Fruit fly (Drosophila melanogaster) whole organism, embryonic: Measurements from ENCODE around the gene CG42449.

Source experiments
- CG10654 ChIP-seq: fragments of 200-800 bp; sonication (Bioruptor generic); optimal IDR thresholded peaks from 2 replicates; lab custom pipeline; 2016; ENCODE audit warnings: missing biosample characterization, missing genetic modification characterization
- CG14965 ChIP-seq: fragments of 200-800 bp; sonication (Bioruptor generic); optimal IDR thresholded peaks from 2 replicates; lab custom pipeline; 2016; ENCODE audit warnings: missing biosample characterization, missing genetic modification characterization, borderline replicate concordance
- CG15601 ChIP-seq: fragments of 200-800 bp; sonication (Bioruptor generic); optimal IDR thresholded peaks from 3 replicates; lab custom pipeline; 2019; ENCODE audit warnings: missing biosample characterization, mild to moderate bottlenecking, missing genetic modification characterization, moderate library complexity
- CG17361 ChIP-seq: fragments of 200-800 bp; sonication (Bioruptor generic); IDR thresholded peaks from 3 replicates; pipeline ENCODE4 v1.3.6; 2022; ENCODE audit warnings: missing biosample characterization, missing genetic modification characterization
- CG17385 ChIP-seq: fragments of 200-800 bp; sonication (Bioruptor generic); optimal IDR thresholded peaks from 3 replicates; lab custom pipeline; 2018; ENCODE audit warnings: missing biosample characterization, mild to moderate bottlenecking, missing genetic modification characterization
- CG2712 ChIP-seq: fragments of 200-800 bp; optimal IDR thresholded peaks from 3 replicates; lab custom pipeline; 2019; ENCODE audit warnings: missing biosample characterization, mild to moderate bottlenecking, missing genetic modification characterization, moderate library complexity
- CG2875 ChIP-seq: fragments of 200-800 bp; sonication (Bioruptor generic); optimal IDR thresholded peaks from 2 replicates; lab custom pipeline; 2017; ENCODE audit warnings: missing biosample characterization, mild to moderate bottlenecking, missing genetic modification characterization, missing genetic modification reagents
- CG3847 ChIP-seq: fragments of 200-800 bp; sonication (Bioruptor generic); IDR thresholded peaks from 2 replicates; pipeline ENCODE4 v1.3.6; 2022; ENCODE audit warnings: missing biosample characterization, missing genetic modification characterization
- CG4360 ChIP-seq: fragments of 200-800 bp; sonication (Bioruptor generic); IDR thresholded peaks from 2 replicates; pipeline ENCODE4 v1.3.6; 2022; ENCODE audit warnings: missing biosample characterization, missing genetic modification characterization
- CG4854 ChIP-seq: fragments of 200-800 bp; sonication (Bioruptor generic); optimal IDR thresholded peaks from 2 replicates; lab custom pipeline; 2016; ENCODE audit warnings: missing biosample characterization, missing genetic modification characterization, inconsistent platforms
- CG6254 ChIP-seq: fragments of 200-800 bp; sonication (Bioruptor generic); optimal IDR thresholded peaks from 3 replicates; lab custom pipeline; 2017; ENCODE audit warnings: mild to moderate bottlenecking, missing biosample characterization, missing genetic modification reagents, missing genetic modification characterization
- CG6654 ChIP-seq: fragments of 200-800 bp; sonication (Bioruptor generic); optimal IDR thresholded peaks from 2 replicates; lab custom pipeline; 2017; ENCODE audit warnings: missing biosample characterization, mild to moderate bottlenecking, missing genetic modification characterization
- CG7963 ChIP-seq: fragments of 200-800 bp; sonication (Bioruptor generic); IDR thresholded peaks from 3 replicates; pipeline ENCODE4 v1.3.6; 2022; ENCODE audit warnings: missing biosample characterization, missing genetic modification characterization; ENCODE audit not compliant: partially characterized antibody
- CG8290 ChIP-seq, 3 experiments: fragments of 200-800 bp; sonication (Bioruptor generic); optimal IDR thresholded peaks; 2 replicates each; lab custom pipeline; 2016 to 2019; ENCODE audit warnings: missing biosample characterization in 3 of 3, missing genetic modification characterization in 3 of 3, mild to moderate bottlenecking in 2 of 3, moderate library complexity in 1 of 3
- CG8944 ChIP-seq: fragments of 200-800 bp; sonication (Bioruptor generic); optimal IDR thresholded peaks from 3 replicates; lab custom pipeline; 2016; ENCODE audit warnings: missing biosample characterization, missing genetic modification characterization
- CG9932 ChIP-seq: fragments of 200-800 bp; sonication (Bioruptor generic); IDR thresholded peaks from 2 replicates; pipeline ENCODE4 v1.3.6; 2022; ENCODE audit warnings: missing biosample characterization, missing genetic modification characterization
- CTCF ChIP-seq: fragments of 200-800 bp; sonication (Bioruptor generic); optimal IDR thresholded peaks from 2 replicates; lab custom pipeline; 2017; ENCODE audit warnings: missing biosample characterization, mild to moderate bottlenecking, missing genetic modification characterization, moderate library complexity
- CkIIα-i1 ChIP-seq: fragments of 200-800 bp; sonication (Bioruptor generic); IDR thresholded peaks from 2 replicates; pipeline ENCODE4 v1.3.6; 2022; ENCODE audit warnings: missing biosample characterization, missing genetic modification characterization
- CoRest ChIP-seq: fragments of 200-800 bp; sonication (Bioruptor generic); optimal IDR thresholded peaks from 3 replicates; lab custom pipeline; 2018; ENCODE audit warnings: missing biosample characterization, mild to moderate bottlenecking, missing genetic modification characterization, moderate library complexity
- Fer3 ChIP-seq: fragments of 200-800 bp; sonication (Bioruptor generic); optimal IDR thresholded peaks from 2 replicates; lab custom pipeline; 2018; ENCODE audit warnings: missing biosample characterization, mild to moderate bottlenecking, missing genetic modification characterization, moderate library complexity
- HHEX ChIP-seq: fragments of 200-800 bp; sonication (Bioruptor generic); optimal IDR thresholded peaks from 3 replicates; lab custom pipeline; 2017; ENCODE audit warnings: missing biosample characterization, mild to moderate bottlenecking, missing genetic modification characterization, missing genetic modification reagents
- HLHmδ ChIP-seq: fragments of 200-800 bp; sonication (Bioruptor generic); optimal IDR thresholded peaks from 2 replicates; lab custom pipeline; 2018; ENCODE audit warnings: missing biosample characterization, mild to moderate bottlenecking, missing genetic modification characterization, moderate library complexity
- Hand ChIP-seq: fragments of 200-800 bp; sonication (Bioruptor generic); optimal IDR thresholded peaks from 2 replicates; lab custom pipeline; 2017; ENCODE audit warnings: mild to moderate bottlenecking, missing biosample characterization, missing genetic modification reagents, missing genetic modification characterization
- Hmx ChIP-seq: fragments of 200-800 bp; sonication (Bioruptor generic); optimal IDR thresholded peaks from 2 replicates; lab custom pipeline; 2016; ENCODE audit warnings: missing biosample characterization, missing genetic modification characterization
- Jarid2 ChIP-seq: fragments of 200-800 bp; sonication (Bioruptor generic); optimal IDR thresholded peaks from 3 replicates; lab custom pipeline; 2017; ENCODE audit warnings: mild to moderate bottlenecking, missing biosample characterization, missing genetic modification reagents, missing genetic modification characterization
- Nf-YB ChIP-seq: fragments of 200-800 bp; sonication (Bioruptor generic); optimal IDR thresholded peaks from 3 replicates; lab custom pipeline; 2019; ENCODE audit warnings: missing biosample characterization, mild to moderate bottlenecking, missing genetic modification characterization, moderate library complexity
- Opbp ChIP-seq: fragments of 200-800 bp; sonication (Bioruptor generic); IDR thresholded peaks from 3 replicates; pipeline ENCODE4 v1.3.6; 2022; ENCODE audit warnings: missing biosample characterization, missing genetic modification characterization; ENCODE audit not compliant: partially characterized antibody
- Ravus ChIP-seq: fragments of 200-800 bp; sonication (Bioruptor generic); IDR thresholded peaks from 2 replicates; pipeline ENCODE4 v1.3.6; 2022; ENCODE audit warnings: missing biosample characterization, missing genetic modification characterization
- Six4 ChIP-seq: fragments of 200-800 bp; sonication (Bioruptor generic); optimal IDR thresholded peaks from 2 replicates; lab custom pipeline; 2016; ENCODE audit warnings: missing biosample characterization, missing genetic modification characterization
- az2 ChIP-seq: fragments of 200-800 bp; sonication (Bioruptor generic); optimal IDR thresholded peaks from 3 replicates; lab custom pipeline; 2016; ENCODE audit warnings: missing biosample characterization, missing genetic modification characterization
- btn ChIP-seq: fragments of 200-800 bp; sonication (Bioruptor generic); optimal IDR thresholded peaks from 2 replicates; lab custom pipeline; 2016; ENCODE audit warnings: missing biosample characterization, missing genetic modification characterization
- chif ChIP-seq, 2 experiments: fragments of 200-800 bp; sonication (Bioruptor generic); optimal IDR thresholded peaks; 3 replicates each; lab custom pipeline; 2016; ENCODE audit warnings: missing biosample characterization in 2 of 2, missing genetic modification characterization in 2 of 2
- chm ChIP-seq: fragments of 200-800 bp; sonication (Bioruptor generic); IDR thresholded peaks from 2 replicates; pipeline ENCODE4 v1.3.6; 2022; ENCODE audit warnings: missing biosample characterization, missing genetic modification characterization
- crp ChIP-seq, 2 experiments: fragments of 200-800 bp; sonication (Bioruptor generic); optimal IDR thresholded peaks; 2 replicates in 1 of 2; 3 replicates in 1 of 2; lab custom pipeline; 2017; ENCODE audit warnings: missing biosample characterization in 2 of 2, missing genetic modification characterization in 2 of 2, mild to moderate bottlenecking in 1 of 2, moderate library complexity in 1 of 2
- dpn ChIP-seq, 2 experiments: fragments of 200-800 bp; sonication (Bioruptor generic); optimal IDR thresholded peaks; 3 replicates each; lab custom pipeline; 2016; ENCODE audit warnings: missing biosample characterization in 2 of 2, missing genetic modification characterization in 2 of 2
- gcm2 ChIP-seq: fragments of 200-800 bp; sonication (Bioruptor generic); optimal IDR thresholded peaks from 2 replicates; lab custom pipeline; 2016; ENCODE audit warnings: missing biosample characterization, missing genetic modification characterization
- grn ChIP-seq: fragments of 200-800 bp; sonication (Bioruptor generic); optimal IDR thresholded peaks from 3 replicates; lab custom pipeline; 2017; ENCODE audit warnings: missing biosample characterization, missing genetic modification characterization
- ham ChIP-seq: fragments of 200-800 bp; sonication (Bioruptor generic); IDR thresholded peaks from 2 replicates; pipeline ENCODE4 v1.3.6; 2022; ENCODE audit warnings: missing biosample characterization, missing genetic modification characterization
- her ChIP-seq: fragments of 200-800 bp; sonication (Bioruptor generic); optimal IDR thresholded peaks from 2 replicates; lab custom pipeline; 2016; ENCODE audit warnings: missing biosample characterization, missing genetic modification characterization
- hth ChIP-seq: fragments of >200 bp; optimal IDR thresholded peaks from 2 replicates; lab custom pipeline; 2017; ENCODE audit warnings: inconsistent platforms
- ind ChIP-seq: fragments of 200-800 bp; sonication (Bioruptor generic); optimal IDR thresholded peaks from 3 replicates; lab custom pipeline; 2016; ENCODE audit warnings: missing biosample characterization, missing genetic modification characterization
- nom ChIP-seq: fragments of 200-800 bp; sonication (Bioruptor generic); optimal IDR thresholded peaks from 2 replicates; lab custom pipeline; 2017; ENCODE audit warnings: missing biosample characterization, missing genetic modification characterization, mild to moderate bottlenecking, moderate library complexity, missing genetic modification reagents
- peb ChIP-seq: fragments of 200-800 bp; sonication (Bioruptor generic); IDR thresholded peaks from 2 replicates; pipeline ENCODE4 v1.3.6; 2022; ENCODE audit warnings: missing biosample characterization, missing genetic modification characterization
- row ChIP-seq: fragments of 200-800 bp; sonication (Bioruptor generic); IDR thresholded peaks from 3 replicates; pipeline ENCODE4 v1.3.6; 2022; ENCODE audit warnings: missing biosample characterization, missing genetic modification characterization
- run ChIP-seq: fragments of 200-800 bp; sonication (Bioruptor generic); optimal IDR thresholded peaks from 3 replicates; lab custom pipeline; 2018; ENCODE audit warnings: missing biosample characterization, mild to moderate bottlenecking, missing genetic modification characterization
- sc ChIP-seq, 3 experiments: fragments of >200 bp in 2 of 3; fragments of 200-800 bp in 1 of 3; sonication (Bioruptor generic) in 1 of 3; optimal IDR thresholded peaks; 2 replicates in 2 of 3; 3 replicates in 1 of 3; lab custom pipeline; 2017; ENCODE audit warnings: mild to moderate bottlenecking in 1 of 3, missing biosample characterization in 1 of 3, missing genetic modification characterization in 1 of 3, missing genetic modification reagents in 1 of 3
- so ChIP-seq: fragments of 200-800 bp; sonication (Bioruptor generic); IDR thresholded peaks from 3 replicates; pipeline ENCODE4 v1.3.6; 2022; ENCODE audit warnings: missing biosample characterization, missing genetic modification characterization
- sr ChIP-seq: fragments of 200-800 bp; sonication (Bioruptor generic); IDR thresholded peaks from 3 replicates; pipeline ENCODE4 v1.3.6; 2022; ENCODE audit warnings: missing biosample characterization, missing genetic modification characterization
- twi ChIP-seq: fragments of 200-800 bp; optimal IDR thresholded peaks from 2 replicates; lab custom pipeline; 2019; ENCODE audit warnings: missing biosample characterization, mild to moderate bottlenecking, missing genetic modification characterization, moderate library complexity
- usp ChIP-seq: fragments of >200 bp; optimal IDR thresholded peaks from 2 replicates; lab custom pipeline; 2017; ENCODE audit warnings: missing biosample characterization, missing genetic modification characterization
- zfh1 ChIP-seq: fragments of 200-800 bp; sonication (Bioruptor generic); IDR thresholded peaks from 3 replicates; pipeline ENCODE4 v1.3.6; 2022; ENCODE audit warnings: missing biosample characterization, missing genetic modification characterization

The CG42449 gene

DNA sequence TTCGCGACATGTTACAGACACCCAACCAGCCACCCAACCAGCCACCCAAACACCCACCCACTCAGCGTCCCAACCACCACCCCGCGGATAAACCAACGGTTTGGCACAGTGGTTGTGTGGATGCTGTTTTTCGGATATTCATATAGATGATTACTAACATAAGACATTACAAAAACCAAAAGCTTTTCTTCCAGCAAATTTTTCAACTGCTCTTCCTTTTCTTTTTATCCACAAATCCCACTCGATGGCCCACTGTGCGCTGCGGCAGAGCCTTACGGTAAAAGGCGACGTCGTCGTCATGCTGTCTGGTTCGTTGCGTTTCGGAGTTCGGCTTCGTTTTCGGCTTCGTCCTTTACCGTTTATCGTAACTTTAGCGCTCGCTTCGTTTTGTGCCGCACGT lies 44.5 kb upstream of the CG42449 start (continued):
- no peak for TF ChIP-seq nom (GFP tag; lab: Kevin White, UChicago)
- TF ChIP-seq CG17361 (GFP tag; lab: Robert Waterston, UW) = peak; percentile 40; the same call in 1 of the 3 replicates
- peak; percentile 46 for TF ChIP-seq Fer3 (tag; lab: Kevin White, UChicago)
- peak; percentile 51 for TF ChIP-seq CG2712 (tag; lab: Kevin White, UChicago)
- no peak for TF ChIP-seq grn (GFP tag; lab: Kevin White, UChicago)
- no peak for TF ChIP-seq usp (GFP tag; lab: Kevin White, UChicago)
- peak; percentile 82 for TF ChIP-seq row
- no peak for TF ChIP-seq crp (GFP tag; optimal IDR thresholded peaks at IDR 0.05; lab: Kevin White, UChicago)
- peak; percentile 19 for TF ChIP-seq Six4 (GFP tag; lab: Kevin White, UChicago)
- TF ChIP-seq CG2875 (GFP tag; lab: Kevin White, UChicago) = no peak
- TF ChIP-seq CG6654 (GFP tag; lab: Kevin White, UChicago) = peak; percentile 40
- TF ChIP-seq CG17385 = peak; percentile 18
- no peak for TF ChIP-seq CG10654 (GFP tag; lab: Kevin White, UChicago)
- peak; percentile 45 for TF ChIP-seq CoRest (tag; lab: Kevin White, UChicago)
- TF ChIP-seq CG6254 = no peak
- TF ChIP-seq Ravus = no peak
- TF ChIP-seq twi = no peak
- TF ChIP-seq Jarid2 (GFP tag; lab: Kevin White, UChicago) = no peak
- peak; percentile 4 for TF ChIP-seq btn (GFP tag; lab: Kevin White, UChicago)
- no peak for TF ChIP-seq CG15601 (tag; lab: Kevin White, UChicago)
- TF ChIP-seq her = peak; percentile 48
- peak; percentile 50 for TF ChIP-seq ind (GFP tag; lab: Kevin White, UChicago)
- TF ChIP-seq CG9932 (GFP tag; lab: Robert Waterston, UW) = peak; percentile 63
- TF ChIP-seq Hand (GFP tag; lab: Kevin White, UChicago) = peak; percentile 60
- no peak for TF ChIP-seq Opbp (GFP tag; lab: Robert Waterston, UW)
- TF ChIP-seq CTCF = no peak
- TF ChIP-seq CkIIα-i1 (GFP tag; lab: Robert Waterston, UW) = no peak
- no peak for TF ChIP-seq CG7963 (GFP tag; lab: Robert Waterston, UW)
- no peak; the same call in 1 of the 2 replicates for TF ChIP-seq CG4360
- no peak for TF ChIP-seq CG4854 (GFP tag; lab: Kevin White, UChicago)
- TF ChIP-seq Hmx (GFP tag; lab: Kevin White, UChicago) = no peak
- TF ChIP-seq sc (optimal IDR thresholded peaks at IDR 0.05; lab: Kevin White, UChicago) = no peak
- TF ChIP-seq sc (GFP tag; optimal IDR thresholded peaks at IDR 0.05; lab: Kevin White, UChicago) = no peak
- TF ChIP-seq Nf-YB (GFP tag; lab: Kevin White, UChicago) = no peak
- TF ChIP-seq hth (lab: Kevin White, UChicago) = no peak
- no peak; the same call in 2 of the 3 replicates for TF ChIP-seq so (GFP tag; lab: Robert Waterston, UW)
- peak; percentile 36 for TF ChIP-seq az2
- TF ChIP-seq ham (GFP tag; lab: Robert Waterston, UW) = 0 out of 2 replicates have a peak, but pooled peaks have one; percentile 14
- TF ChIP-seq chm = peak; percentile 69
- TF ChIP-seq CG3847 (GFP tag; lab: Robert Waterston, UW) = peak; percentile 47; the same call in 1 of the 2 replicates
- TF ChIP-seq zfh1 = peak; percentile 65
- TF ChIP-seq peb (GFP tag; lab: Robert Waterston, UW) = peak; percentile 49; the same call in 1 of the 2 replicates
- no peak for TF ChIP-seq run
- no peak for TF ChIP-seq HLHmδ
- TF ChIP-seq HHEX = peak; percentile 25
- TF ChIP-seq gcm2 (GFP tag; lab: Kevin White, UChicago) = peak; percentile 8
- peak; percentile 25 to 27 for TF ChIP-seq dpn (GFP tag; optimal IDR thresholded peaks at IDR 0.05; lab: Kevin White, UChicago)
- TF ChIP-seq sr (GFP tag; lab: Robert Waterston, UW) = no peak
- peak; percentile 14 for TF ChIP-seq CG8944 (GFP tag; lab: Kevin White, UChicago)
- peak; percentile 53 to 60 for TF ChIP-seq chif (GFP tag; optimal IDR thresholded peaks at IDR 0.05; lab: Kevin White, UChicago)
- TF ChIP-seq CG14965 = no peak
- TF ChIP-seq CG8290 (GFP tag; optimal IDR thresholded peaks at IDR 0.05; lab: Kevin White, UChicago) = no peak
- TF ChIP-seq CG8290 (tag; optimal IDR thresholded peaks at IDR 0.05; lab: Kevin White, UChicago) = peak in 1 of 2 experiments; percentile 52
